Worm (Caenorhabditis elegans) whole organism, L2 larva: ENCODE measurements around the gene K09C6.8.

Experiments used
- Y55F3AM.14 ChIP-seq: fragments of 200-800 bp; sonication (Bioruptor generic); optimal IDR thresholded peaks from 2 replicates; lab custom pipeline; 2018; ENCODE audit warnings: mild to moderate bottlenecking, missing genetic modification characterization, missing compliant biosample characterization
- ama-1 ChIP-seq: fragments of 150-350 bp; optimal IDR thresholded peaks from 2 replicates; lab custom pipeline; 2018; ENCODE audit warnings: inconsistent platforms
- blmp-1 ChIP-seq: sonication (generic microtip); optimal IDR thresholded peaks from 2 replicates; lab custom pipeline; 2017; ENCODE audit warnings: missing genetic modification characterization, mild to moderate bottlenecking, missing compliant biosample characterization, antibody characterized with exemption, moderate library complexity; ENCODE audit not compliant: insufficient read depth
- ceh-82 ChIP-seq: fragments of 150-350 bp; optimal IDR thresholded peaks from 2 replicates; lab custom pipeline; 2014; ENCODE audit warnings: missing biosample characterization, missing genetic modification characterization
- fos-1 ChIP-seq: fragments of 150-350 bp; optimal IDR thresholded peaks from 2 replicates; lab custom pipeline; 2014; ENCODE audit warnings: missing biosample characterization, missing genetic modification characterization
- nhr-10 ChIP-seq: sonication (generic microtip); optimal IDR thresholded peaks from 2 replicates; lab custom pipeline; 2017; ENCODE audit warnings: missing biosample characterization, missing genetic modification characterization
- nhr-11 ChIP-seq: fragments of 150-350 bp; optimal IDR thresholded peaks from 2 replicates; lab custom pipeline; 2014; ENCODE audit warnings: missing biosample characterization, missing genetic modification characterization
- nhr-21 ChIP-seq: fragments of 150-350 bp; optimal IDR thresholded peaks from 2 replicates; lab custom pipeline; 2014; ENCODE audit warnings: missing biosample characterization, missing genetic modification characterization
- nhr-25 ChIP-seq: fragments of 150-350 bp; sonication (generic microtip); optimal IDR thresholded peaks from 3 replicates; lab custom pipeline; 2014; ENCODE audit warnings: missing biosample characterization, missing genetic modification characterization
- sem-4 ChIP-seq: fragments of 150-350 bp; optimal IDR thresholded peaks from 2 replicates; lab custom pipeline; 2014; ENCODE audit warnings: missing biosample characterization, missing genetic modification reagents, missing genetic modification characterization
- snpc-4 ChIP-seq: fragments of 150-350 bp; optimal IDR thresholded peaks from 2 replicates; lab custom pipeline; 2014; ENCODE audit warnings: missing biosample characterization, missing genetic modification characterization
- ztf-11 ChIP-seq: sonication (generic microtip); optimal IDR thresholded peaks from 2 replicates; lab custom pipeline; 2017; ENCODE audit warnings: missing biosample characterization, missing genetic modification characterization

DNA sequence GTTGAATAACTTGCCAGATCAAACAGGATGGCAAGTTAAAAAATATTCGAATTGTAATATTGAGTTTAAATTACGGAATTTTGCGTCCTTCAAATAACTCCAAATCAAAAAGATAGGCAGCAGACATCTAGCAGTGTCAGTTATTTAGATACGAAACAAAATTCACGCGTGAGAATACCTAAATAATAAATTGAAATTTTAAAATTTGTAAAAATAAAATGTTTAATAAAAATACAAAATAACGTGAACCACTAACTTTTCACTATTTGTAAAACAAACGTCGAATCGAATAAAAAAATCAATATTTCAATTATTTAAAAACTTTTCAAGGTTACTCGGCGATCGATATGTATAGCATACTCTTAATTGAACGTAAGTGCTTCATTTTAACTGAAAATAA, 32.9 kb upstream of the K09C6.8 start, which contains the start of gene T02B11.9:
- TF ChIP-seq snpc-4 (tag; lab: Kevin White, UChicago) (no peak), sem-4 (tag; lab: Kevin White, UChicago) (no peak), nhr-10 (tag; lab: Kevin White, UChicago) (no peak), fos-1 (tag; lab: Kevin White, UChicago) (no peak), nhr-21 (no peak), ztf-11 (no peak), ama-1 (lab: Kevin White, UChicago) (no peak), ceh-82 (tag; lab: Kevin White, UChicago) (no peak), Y55F3AM.14 (no peak), nhr-25 (tag; lab: Kevin White, UChicago) (no peak), blmp-1 (tag; lab: Kevin White, UChicago) (no peak), nhr-11 (tag; lab: Kevin White, UChicago) (no peak)
